Worm (Caenorhabditis elegans) whole organism, L1 larva: ENCODE results near the gene Y17G9B.2.

Source experiments
- aly-2 ChIP-seq: fragments of 150-350 bp; optimal IDR thresholded peaks from 2 replicates; lab custom pipeline; 2014; ENCODE audit warnings: missing biosample characterization, missing genetic modification characterization
- ama-1 ChIP-seq: fragments of 150-350 bp; optimal IDR thresholded peaks from 2 replicates; lab custom pipeline; 2014
- lin-15B ChIP-seq: fragments of 150-350 bp; sonication (generic microtip); optimal IDR thresholded peaks from 3 replicates; lab custom pipeline; 2014; ENCODE audit warnings: missing biosample characterization, missing genetic modification characterization
- nhr-19 ChIP-seq: fragments of 200-800 bp; sonication (Bioruptor generic); conservative IDR thresholded peaks from 2 replicates; pipeline ENCODE4 v1.3.6; 2022; ENCODE audit warnings: missing genetic modification characterization, missing compliant biosample characterization
- swsn-7 ChIP-seq: sonication (generic microtip); optimal IDR thresholded peaks from 2 replicates; lab custom pipeline; 2016; ENCODE audit warnings: missing genetic modification characterization, missing compliant biosample characterization

DNA sequence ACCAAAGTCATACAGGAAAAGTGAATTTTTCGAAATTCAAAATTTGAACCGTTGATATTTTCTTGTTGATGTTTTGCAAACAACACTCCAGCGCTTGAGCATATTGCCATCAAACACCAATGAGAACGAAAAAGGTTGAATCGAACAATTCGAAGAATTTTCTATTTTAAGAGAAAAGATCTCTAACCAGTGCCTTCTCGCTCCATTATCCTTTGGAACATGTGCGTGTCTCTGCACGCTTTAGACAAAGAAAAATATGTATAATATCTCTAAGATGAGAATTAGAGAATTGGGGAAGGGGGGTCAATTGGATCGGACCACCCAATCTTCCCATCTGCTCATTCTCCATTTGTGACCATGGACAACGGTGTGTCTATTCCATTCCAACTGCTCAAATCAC, at the start of gene Y17G9B.2:
- TF ChIP-seq lin-15B (tag; lab: Kevin White, UChicago) (no peak), ama-1 (lab: Kevin White, UChicago) (no peak), aly-2 (no peak), nhr-19 (no peak), swsn-7 (tag; lab: Kevin White, UChicago) (no peak)
